Worm (Caenorhabditis elegans): ENCODE results near the gene mig-38.

The mig-38 gene

DNA sequence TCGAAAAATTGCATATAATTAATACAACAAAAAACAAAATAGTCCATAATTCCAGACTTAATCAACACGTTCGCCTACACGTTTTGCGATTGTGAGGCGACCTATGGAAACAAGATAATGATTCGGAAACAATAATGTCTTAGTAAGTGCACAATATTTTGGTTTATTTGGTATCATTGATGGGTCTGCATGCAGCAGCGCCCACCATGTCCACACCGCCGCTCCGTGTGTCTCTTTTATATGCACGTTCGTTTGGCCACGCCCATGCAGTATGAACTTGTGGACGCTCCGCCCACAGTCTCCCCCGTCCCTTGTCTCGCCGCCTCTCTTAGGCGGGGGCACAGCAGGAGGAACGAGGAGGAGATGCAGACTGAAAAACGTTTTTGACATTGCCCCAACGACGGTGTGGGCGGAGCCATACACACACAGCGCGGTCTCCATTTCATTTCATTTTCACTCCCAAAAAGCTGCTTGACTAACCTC, at the start of gene mig-38:
Gene mig-38, plus strand, starts transcription at position 54 of the 483 bp plus-strand sequence.
- TF ChIP-seq unc-62 (GFP tag; optimal IDR thresholded peaks at IDR 0.05), result no peak

DNA sequence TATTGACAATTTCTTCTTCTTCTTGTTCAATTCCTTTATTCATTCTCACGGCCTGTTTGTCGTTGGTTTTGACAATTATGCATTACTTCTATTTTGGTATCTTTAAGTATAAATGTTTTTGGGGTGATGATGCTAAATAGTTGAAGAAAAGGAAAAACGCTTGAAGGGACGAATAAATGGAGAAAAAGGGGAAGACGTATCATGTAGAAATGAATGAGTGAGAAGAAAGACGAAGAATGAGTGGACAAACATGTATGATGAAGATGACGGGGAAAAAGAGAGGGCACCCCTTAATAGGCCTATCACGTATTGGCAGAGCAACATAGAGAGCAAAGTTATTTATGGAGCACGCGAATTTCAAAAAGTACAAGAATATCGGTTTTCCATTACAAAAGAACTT, 45.4 kb upstream of the mig-38 start, which contains the start of gene M04B2.7:
Gene M04B2.7, minus strand, starts transcription at position 101 of the 400 bp plus-strand sequence.
- TF ChIP-seq unc-62 (GFP tag; optimal IDR thresholded peaks at IDR 0.05), result no peak

DNA sequence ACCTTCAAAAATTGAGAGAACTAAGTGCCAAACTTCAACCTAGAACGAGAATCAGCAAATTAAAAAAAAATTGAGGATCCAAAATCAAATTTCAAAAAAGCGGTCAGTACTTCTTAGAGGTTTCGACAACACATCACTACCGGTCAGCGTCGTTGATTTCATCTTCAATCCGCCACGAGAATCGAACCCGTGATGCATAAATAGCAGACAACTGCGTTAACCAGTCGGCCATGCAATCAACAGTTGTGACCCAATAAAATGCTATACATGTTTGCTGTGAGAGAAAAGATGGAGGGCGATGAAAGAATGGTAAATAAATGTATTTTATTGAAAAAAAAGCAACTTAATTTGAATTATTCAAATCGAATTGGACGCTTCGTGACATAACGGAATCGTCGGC, 44.4 kb upstream of the mig-38 start:
- TF ChIP-seq unc-62 (GFP tag; optimal IDR thresholded peaks at IDR 0.05), result no peak

DNA sequence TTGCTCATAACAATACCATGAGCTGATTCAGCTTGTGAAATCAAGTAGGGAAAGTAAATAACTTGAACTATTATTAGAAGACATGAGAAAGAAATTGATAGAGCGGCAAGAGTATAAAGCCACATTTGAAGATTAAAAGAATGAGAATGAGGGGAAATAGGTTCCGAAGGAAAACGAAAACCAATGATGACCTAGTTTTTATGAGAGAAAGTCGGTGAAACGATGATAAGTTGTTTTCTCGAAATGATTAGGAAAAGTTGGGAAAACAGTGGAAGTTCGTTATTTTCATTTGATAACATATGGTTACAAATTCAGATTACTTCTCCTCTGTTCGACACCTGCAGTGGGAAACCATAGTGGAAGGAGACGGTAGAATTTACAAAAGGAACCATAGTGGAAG, 42.2 kb upstream of the mig-38 start, which contains the start of gene col-128:
Gene col-128, minus strand, starts transcription at position 148 of the 400 bp plus-strand sequence.
- TF ChIP-seq unc-62 (GFP tag; optimal IDR thresholded peaks at IDR 0.05), result no peak

DNA sequence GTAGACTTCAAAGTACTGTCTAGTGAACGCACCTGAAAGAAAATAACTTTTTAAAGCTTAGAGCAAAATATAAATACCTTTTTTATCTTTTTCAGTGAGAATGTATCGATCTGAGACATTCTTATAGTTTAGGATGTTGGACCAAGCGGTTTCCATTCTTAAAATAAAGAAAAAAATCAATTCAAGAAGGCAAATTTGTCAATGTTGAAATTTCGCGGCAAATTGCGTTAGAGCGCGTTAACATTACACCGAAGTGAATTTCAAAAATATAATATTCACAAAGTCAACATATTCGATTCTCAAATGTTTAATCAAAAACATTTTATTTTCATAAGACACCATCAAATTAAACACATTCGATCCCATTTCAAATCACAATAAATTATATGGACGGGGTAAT, 32.4 kb upstream of the mig-38 start, which contains the start of gene F12F6.7:
Gene F12F6.7, minus strand, starts transcription at position 157 of the 400 bp plus-strand sequence.
- TF ChIP-seq unc-62 (GFP tag; optimal IDR thresholded peaks at IDR 0.05), result no peak

DNA sequence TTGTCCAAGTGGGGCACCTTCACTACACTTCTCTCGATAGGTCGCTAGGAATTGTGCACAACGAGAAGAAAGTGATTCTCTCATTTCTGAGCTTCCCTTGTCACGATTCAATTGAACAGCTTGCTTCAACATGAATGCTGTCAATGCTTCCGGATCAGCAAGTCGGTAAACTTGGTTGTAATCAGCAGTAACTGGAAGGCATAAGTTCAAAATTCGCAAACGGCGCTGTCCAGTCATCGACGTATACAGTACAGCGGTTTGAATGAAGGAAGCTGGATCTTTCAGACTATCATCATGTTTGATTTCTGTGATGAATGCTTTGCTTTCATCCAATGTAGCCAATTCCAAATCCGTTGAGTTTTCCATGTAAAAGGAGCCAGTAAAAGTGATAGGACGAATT, 31.0 kb upstream of the mig-38 start:
- no peak for TF ChIP-seq unc-62 (GFP tag; optimal IDR thresholded peaks at IDR 0.05)

DNA sequence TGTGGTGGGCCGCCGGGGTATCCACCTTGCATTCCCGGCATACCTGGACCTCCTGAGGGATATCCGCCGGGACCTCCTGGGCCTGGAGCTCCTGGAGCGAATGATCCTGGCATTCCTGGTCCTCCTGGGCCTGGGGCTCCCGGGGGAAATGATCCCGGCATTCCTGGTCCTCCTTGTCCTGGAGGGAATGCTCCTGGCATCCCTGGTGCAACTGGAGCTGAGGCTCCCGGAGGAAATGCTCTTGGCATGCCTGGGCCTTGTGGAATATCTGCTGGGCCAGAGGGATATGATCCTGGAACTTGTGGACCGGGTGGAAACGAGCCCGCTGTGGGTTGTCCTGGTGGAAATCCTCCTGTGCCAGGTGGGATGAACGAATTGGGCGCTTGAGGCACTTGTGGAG, 29.0 kb upstream of the mig-38 start:
- TF ChIP-seq unc-62 (GFP tag; optimal IDR thresholded peaks at IDR 0.05), result no peak

DNA sequence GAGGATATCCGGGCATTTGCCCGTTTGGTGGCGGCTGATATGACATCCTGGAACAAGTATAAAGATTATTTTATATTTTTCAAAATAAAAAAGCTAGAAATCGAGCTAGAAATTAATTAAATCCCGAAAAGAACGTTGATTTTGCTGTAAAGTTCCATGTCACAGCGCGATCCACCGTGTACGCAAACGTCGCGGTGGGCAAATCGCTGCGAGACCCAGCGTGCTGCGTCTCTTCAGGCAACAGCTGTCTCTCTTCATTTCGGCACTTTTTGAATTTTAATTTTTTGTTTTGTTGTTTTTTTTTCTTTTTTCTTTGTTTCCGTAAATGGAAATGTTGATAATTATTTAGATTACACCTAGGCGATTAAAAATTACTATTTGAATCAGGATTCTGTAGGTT, 27.9 kb upstream of the mig-38 start, which contains the start of gene sec-24.1:
Gene sec-24.1, minus strand, starts transcription at position 49 of the 400 bp plus-strand sequence.
- TF ChIP-seq unc-62 (GFP tag; optimal IDR thresholded peaks at IDR 0.05), result no peak

DNA sequence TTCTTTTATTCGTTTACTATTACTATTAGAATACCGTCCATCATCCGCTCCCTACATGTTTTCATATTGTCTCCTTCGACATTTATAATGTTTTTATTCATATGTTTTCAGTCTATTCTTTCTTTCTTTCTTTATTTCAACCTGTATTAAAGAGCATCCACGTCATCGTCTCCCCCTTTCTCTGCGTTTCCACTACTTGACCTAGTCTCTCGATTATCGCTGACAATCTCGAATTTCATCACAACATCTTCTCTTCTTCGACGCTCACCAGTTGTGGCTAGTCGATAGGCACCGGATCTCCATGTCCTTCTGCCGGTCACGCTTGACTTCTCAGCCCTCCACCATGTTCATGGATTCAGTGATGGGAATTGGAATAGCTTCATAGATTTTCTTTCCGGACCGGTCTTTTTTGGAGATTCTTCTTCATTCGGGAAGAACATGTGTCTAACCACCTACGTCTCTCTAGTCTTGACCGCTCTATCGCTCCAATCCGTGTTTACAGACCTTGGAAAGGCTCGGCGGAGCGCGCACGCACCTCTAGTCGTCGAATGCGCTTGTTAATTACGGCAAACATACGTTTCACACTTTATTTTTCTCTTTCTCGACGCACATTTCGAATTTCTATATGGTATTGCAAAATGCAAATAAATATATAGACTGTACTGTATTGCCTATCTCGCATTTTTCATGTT, 25.6 kb upstream of the mig-38 start:
- no peak for TF ChIP-seq unc-62 (GFP tag; optimal IDR thresholded peaks at IDR 0.05)

DNA sequence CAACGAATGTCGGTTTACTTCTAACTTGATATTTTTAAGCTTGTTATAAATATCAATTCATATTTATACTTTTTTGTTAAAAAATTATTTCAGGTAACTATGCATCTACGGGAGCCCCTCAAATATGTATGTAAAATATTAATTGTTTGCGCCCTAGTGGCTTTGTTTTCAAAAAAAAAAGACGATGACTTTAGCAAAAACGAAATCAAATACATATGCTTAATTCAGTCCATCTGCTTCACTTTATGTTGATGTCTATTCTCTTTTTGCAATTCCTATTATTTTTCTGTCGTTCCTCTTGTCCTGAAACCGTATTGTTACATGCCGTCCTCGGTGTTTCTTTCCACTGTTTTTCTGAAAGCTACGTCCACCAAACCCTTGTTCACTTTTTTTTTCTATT, 24.2 kb upstream of the mig-38 start:
- no peak for TF ChIP-seq unc-62 (GFP tag; optimal IDR thresholded peaks at IDR 0.05)

DNA sequence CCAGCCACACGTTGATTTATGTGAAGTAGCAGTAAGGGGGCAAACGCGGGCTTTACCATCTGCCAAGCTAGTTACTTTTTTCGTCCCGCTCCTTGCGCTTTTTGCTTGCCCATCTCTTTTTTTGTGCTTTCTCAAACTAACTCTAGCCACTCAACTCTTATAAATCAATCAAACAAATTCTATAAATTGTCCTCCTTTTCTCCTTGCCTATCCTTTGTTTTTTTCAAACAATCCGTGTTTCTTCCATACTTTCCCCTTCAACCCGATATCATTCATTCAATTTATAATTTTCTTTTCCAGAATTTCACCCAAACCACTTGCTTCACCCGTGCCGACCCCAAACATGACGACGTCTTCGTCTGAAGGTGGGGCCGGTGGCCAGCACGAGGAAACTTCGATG, 23.8 kb upstream of the mig-38 start, which contains the start of gene srgp-1:
Gene srgp-1, plus strand, starts transcription at position 301 of the 400 bp plus-strand sequence.
- TF ChIP-seq unc-62 (GFP tag; optimal IDR thresholded peaks at IDR 0.05), result no peak

DNA sequence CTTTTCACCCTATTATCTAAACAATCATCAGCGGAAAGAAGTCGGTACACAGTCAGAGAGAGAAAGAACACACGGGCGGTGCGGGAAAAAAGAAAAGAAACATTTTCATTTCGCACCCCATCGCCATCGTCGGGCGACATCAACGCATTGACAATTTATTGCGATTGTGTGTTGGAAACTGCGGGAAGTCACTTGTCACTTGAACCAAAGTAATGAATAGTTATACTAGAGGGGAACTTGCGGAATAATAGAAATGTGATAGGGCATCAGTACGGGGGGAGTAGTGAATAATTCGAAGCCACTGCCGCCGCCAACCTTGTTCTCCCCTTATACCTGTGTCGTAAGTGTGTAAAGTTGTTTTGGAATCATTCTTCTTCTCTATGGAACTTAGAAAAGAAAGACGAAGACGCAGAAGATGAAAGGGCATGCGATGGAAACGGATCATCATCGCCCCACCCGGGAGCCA, 22.6 kb upstream of the mig-38 start:
- TF ChIP-seq unc-62 (GFP tag; optimal IDR thresholded peaks at IDR 0.05), result no peak

DNA sequence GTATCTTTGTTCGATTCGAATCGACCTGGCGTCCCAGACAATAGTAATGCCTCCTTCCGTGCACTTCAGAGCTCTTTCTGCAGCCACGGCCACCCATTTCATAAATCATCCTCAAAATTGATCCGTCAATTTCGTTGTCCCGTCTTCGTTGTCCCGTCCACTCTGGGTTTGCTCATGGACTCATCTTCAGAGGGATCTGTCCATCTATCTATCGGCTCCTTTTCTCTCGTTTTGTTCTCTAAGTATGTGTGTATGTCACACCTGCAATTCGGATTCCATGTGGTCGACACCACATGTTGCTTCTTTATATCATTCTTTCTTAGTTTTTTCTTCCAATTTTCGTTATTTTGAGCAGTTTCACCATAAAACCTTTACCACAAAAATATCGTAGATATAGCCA, 21.5 kb upstream of the mig-38 start:
- no peak for TF ChIP-seq unc-62 (GFP tag; optimal IDR thresholded peaks at IDR 0.05)

DNA sequence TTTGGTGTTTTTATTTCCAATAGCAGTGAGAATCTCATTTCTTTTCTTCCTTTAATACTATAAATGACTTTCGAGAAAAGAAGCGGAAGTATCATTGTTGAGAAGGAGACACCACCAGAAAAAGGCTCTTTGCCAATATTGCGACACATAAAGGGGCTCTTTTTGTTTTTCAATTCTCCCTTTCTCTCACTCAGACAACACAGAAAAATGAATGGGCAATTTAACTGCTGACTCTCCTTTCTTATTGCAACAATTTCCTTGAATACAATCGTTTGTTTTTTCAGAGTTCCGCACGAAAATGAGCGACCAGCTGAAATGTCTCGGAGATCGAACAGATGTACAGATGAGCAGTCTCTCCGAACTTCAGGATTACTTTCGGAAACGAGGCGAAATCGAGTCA, 19.7 kb upstream of the mig-38 start:
- no peak for TF ChIP-seq unc-62 (GFP tag; optimal IDR thresholded peaks at IDR 0.05)

DNA sequence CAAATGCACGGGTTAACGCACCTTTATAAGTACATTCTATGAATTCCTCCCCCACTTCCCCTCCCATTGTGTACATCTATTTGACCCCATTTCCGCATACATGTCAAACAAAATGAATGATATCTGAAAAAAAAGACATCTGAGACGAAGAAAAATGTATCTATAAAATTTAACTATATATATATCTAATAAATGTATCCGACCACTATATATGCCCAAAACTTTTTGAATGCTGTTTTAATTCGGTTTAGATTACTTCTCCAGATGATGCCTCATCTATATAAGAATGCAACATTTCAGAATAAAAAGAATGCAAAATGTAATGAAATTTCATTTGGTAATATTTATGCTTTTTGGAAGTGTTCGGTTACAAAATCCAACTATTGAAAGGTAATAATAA, 15.6 kb upstream of the mig-38 start, which contains the start of gene rib-1:
Gene rib-1, plus strand, starts transcription at position 301 of the 400 bp plus-strand sequence.
- no peak for TF ChIP-seq unc-62 (GFP tag; optimal IDR thresholded peaks at IDR 0.05)

DNA sequence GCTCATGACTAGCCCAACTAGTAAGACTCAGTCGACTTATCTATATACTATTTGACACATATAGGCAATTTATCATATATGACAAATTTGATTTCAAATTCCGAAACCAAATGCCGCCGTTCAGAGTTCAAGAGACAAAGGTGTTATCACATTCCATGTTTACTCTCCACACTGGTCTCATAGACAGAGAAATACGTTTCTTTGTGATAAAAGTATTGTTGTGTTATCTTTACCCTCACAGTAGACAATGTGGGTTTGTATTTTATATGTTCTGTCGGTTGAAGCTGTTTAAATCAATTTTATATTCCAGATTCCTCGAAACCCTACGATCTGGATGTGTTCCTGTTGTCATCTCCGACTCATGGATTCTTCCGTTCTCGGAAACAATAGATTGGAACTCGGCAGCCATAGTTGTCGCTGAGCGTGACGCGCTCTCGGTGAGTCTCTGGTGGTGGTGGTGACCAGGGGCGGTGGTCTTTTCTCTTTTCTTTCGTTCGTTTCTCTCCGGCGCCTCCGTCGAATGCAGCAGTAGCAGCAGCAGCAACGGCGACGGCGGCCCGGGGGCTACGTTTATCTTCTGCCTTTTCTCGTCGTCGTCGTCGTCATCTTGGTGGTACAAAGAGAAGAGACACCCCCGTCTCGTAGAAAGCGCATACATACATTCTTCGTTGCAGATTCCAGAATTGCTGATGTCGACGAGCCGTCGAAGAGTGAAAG, 11.4 kb upstream of the mig-38 start:
- no peak for TF ChIP-seq unc-62 (GFP tag; optimal IDR thresholded peaks at IDR 0.05)
